Fruit fly (Drosophila melanogaster) whole organism: ENCODE data around the gene numb.

ENCODE experiments used
- CG8478 ChIP-seq: fragments of >200 bp; optimal IDR thresholded peaks from 2 replicates; lab custom pipeline; 2018; ENCODE audit warnings: inconsistent platforms
- Dll ChIP-seq: fragments of >200 bp; optimal IDR thresholded peaks from 2 replicates; lab custom pipeline; 2017
- EcR ChIP-seq, 2 experiments: fragments of >200 bp; optimal IDR thresholded peaks; 2 replicates each; lab custom pipeline; 2017; ENCODE audit warnings: missing biosample characterization in 2 of 2, missing genetic modification characterization in 2 of 2, missing genetic modification reagents in 2 of 2
- pan ChIP-seq: fragments of >200 bp; optimal IDR thresholded peaks from 2 replicates; lab custom pipeline; 2017
- psq ChIP-seq: fragments of >200 bp; optimal IDR thresholded peaks from 2 replicates; lab custom pipeline; 2017
- usp ChIP-seq: fragments of >200 bp; optimal IDR thresholded peaks from 2 replicates; lab custom pipeline; 2017; ENCODE audit warnings: missing biosample characterization, missing genetic modification characterization, mixed read lengths

numb gene

dm6 chr2L:9500454-9500853 lies 63.2 kb downstream of the numb start:
- TF ChIP-seq usp (GFP tag; lab: Kevin White, UChicago) (no peak), EcR (GFP tag; optimal IDR thresholded peaks at IDR 0.05; lab: Kevin White, UChicago) (no peak), psq (lab: Kevin White, UChicago) (no peak), CG8478 (no peak)

- no peak for TF ChIP-seq Dll (lab: Kevin White, UChicago)
- TF ChIP-seq EcR (GFP tag; optimal IDR thresholded peaks at IDR 0.05; lab: Kevin White, UChicago): no peak
- peak; percentile 33 for TF ChIP-seq pan (lab: Kevin White, UChicago)
- no peak for TF ChIP-seq CG8478
These were observed 65.6 kb downstream of the numb start for dm6 chr2L:9502786-9503443.

DNA sequence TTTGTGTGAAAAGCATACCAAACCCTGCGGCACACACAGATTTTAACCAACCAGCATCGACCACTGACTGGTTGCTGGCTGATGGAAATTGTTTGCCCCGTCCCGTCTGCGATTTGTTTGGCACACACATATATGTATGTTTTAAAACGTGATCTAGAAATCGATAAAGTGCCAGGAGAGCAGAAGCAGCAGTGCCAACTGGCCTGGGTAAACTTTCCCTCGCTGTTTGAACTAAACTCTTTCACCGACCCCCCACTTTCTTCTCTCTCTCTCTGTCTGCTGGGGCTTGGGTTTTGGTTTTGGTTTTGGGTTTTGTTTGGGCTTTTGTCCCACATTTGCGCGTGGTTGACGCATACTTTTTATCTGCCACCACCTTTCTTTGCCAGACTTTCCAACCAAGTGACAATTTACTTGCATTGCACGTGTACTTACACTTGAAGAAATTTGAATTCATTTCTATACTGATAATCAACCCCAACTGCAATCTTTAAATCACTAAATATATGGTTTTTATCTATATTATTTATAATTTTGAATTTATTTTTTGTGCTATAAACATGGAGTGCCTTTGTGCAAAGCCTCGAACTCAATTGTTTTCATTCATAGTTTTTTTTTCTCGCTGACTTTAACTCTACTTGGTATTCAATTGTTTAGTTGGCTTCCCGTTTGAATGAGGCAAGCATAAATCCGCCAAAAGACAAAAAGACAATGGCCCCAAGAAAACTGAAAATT lies 68.3 kb downstream of the numb start:
- no peak for TF ChIP-seq CG8478
- TF ChIP-seq pan (lab: Kevin White, UChicago): no peak
- TF ChIP-seq Dll (lab: Kevin White, UChicago): no peak
- no peak for TF ChIP-seq usp (GFP tag; lab: Kevin White, UChicago)
- TF ChIP-seq EcR (GFP tag; optimal IDR thresholded peaks at IDR 0.05; lab: Kevin White, UChicago): no peak
- no peak for TF ChIP-seq psq (lab: Kevin White, UChicago)

- TF ChIP-seq psq (lab: Kevin White, UChicago): no peak
- no peak for TF ChIP-seq Dll (lab: Kevin White, UChicago)
- no peak for TF ChIP-seq EcR (GFP tag; optimal IDR thresholded peaks at IDR 0.05; lab: Kevin White, UChicago)
- no peak for TF ChIP-seq CG8478
- no peak for TF ChIP-seq usp (GFP tag; lab: Kevin White, UChicago)
- no peak for TF ChIP-seq pan (lab: Kevin White, UChicago)
These were observed 69.3 kb downstream of the numb start for dm6 chr2L:9506535-9507036.

dm6 chr2L:9508547-9509197 lies 71.4 kb downstream of the numb start:
- TF ChIP-seq pan (lab: Kevin White, UChicago) (no peak), EcR (GFP tag; optimal IDR thresholded peaks at IDR 0.05; lab: Kevin White, UChicago) (peak in 1 of 2 experiments; percentile 87)

dm6 chr2L:9509653-9510052 lies 72.4 kb downstream of the numb start:
- TF ChIP-seq usp (GFP tag; lab: Kevin White, UChicago) (no peak), CG8478 (no peak), EcR (GFP tag; optimal IDR thresholded peaks at IDR 0.05; lab: Kevin White, UChicago) (no peak), Dll (lab: Kevin White, UChicago) (no peak), psq (lab: Kevin White, UChicago) (no peak), pan (lab: Kevin White, UChicago) (no peak)

- TF ChIP-seq psq (lab: Kevin White, UChicago) (no peak), pan (lab: Kevin White, UChicago) (no peak)
These were observed 73.2 kb downstream of the numb start for dm6 chr2L:9510429-9510828.

- TF ChIP-seq EcR (GFP tag; optimal IDR thresholded peaks at IDR 0.05; lab: Kevin White, UChicago) (no peak), Dll (lab: Kevin White, UChicago) (no peak), CG8478 (no peak), psq (lab: Kevin White, UChicago) (no peak)
These were observed 75.3 kb downstream of the numb start for dm6 chr2L:9512401-9513198.

- no peak for TF ChIP-seq pan (lab: Kevin White, UChicago)
- no peak for TF ChIP-seq CG8478
- TF ChIP-seq psq (lab: Kevin White, UChicago): no peak
- TF ChIP-seq Dll (lab: Kevin White, UChicago): no peak
- no peak for TF ChIP-seq usp (GFP tag; lab: Kevin White, UChicago)
- TF ChIP-seq EcR (GFP tag; optimal IDR thresholded peaks at IDR 0.05; lab: Kevin White, UChicago): no peak
These were observed 76.5 kb downstream of the numb start for dm6 chr2L:9513771-9514170.
